Worm (Caenorhabditis elegans): ENCODE results near the gene mtm-6.

Gene mtm-6

DNA sequence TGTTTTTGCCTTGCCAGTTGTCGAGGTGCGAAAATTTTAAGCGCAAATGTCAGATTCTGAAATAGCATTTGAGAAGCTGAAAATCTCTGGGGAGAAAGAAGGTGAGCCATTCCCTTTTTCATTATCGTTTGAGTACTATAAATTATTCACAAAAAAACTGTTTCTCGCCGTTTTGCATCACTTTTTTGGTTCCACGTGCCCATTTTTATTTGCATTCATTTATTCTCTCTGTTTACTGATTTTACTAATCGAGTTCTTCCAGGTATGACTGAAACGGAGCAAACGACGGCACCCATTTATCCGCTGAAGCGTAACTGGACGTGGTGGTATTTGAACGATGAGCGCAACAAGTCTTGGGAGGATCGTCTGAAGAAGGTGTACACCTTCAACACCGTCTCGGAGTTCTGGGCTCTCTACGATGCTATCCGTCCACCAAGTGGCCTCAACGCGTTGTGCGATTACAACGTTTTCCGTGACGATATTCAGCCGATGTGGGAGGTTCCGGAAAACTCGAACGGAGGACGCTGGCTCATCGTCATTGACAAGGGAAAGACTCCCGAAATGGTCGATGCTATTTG, 3.2 kb upstream of the mtm-6 start:
- TF ChIP-seq unc-130 (GFP tag; optimal IDR thresholded peaks at IDR 0.05), result no peak
- no peak for TF ChIP-seq dpl-1 (GFP tag; optimal IDR thresholded peaks at IDR 0.05)
- TF ChIP-seq nfyb-1 (GFP tag; IDR thresholded peaks at IDR 0.05), result no peak
- no peak for TF ChIP-seq rcor-1 (GFP tag; IDR thresholded peaks at IDR 0.05)
- no peak for TF ChIP-seq snpc-3.4 (tag; optimal IDR thresholded peaks at IDR 0.05)
- TF ChIP-seq F37B4.10 (GFP tag; IDR thresholded peaks at IDR 0.05), result no peak
- no peak for TF ChIP-seq ztf-22 (GFP tag; optimal IDR thresholded peaks at IDR 0.05)
- 0 out of 2 replicates have a peak, but pooled peaks have one; percentile 9 for TF ChIP-seq hsf-1 (GFP tag; IDR thresholded peaks at IDR 0.05)
- no peak for TF ChIP-seq him-1 (tag; optimal IDR thresholded peaks at IDR 0.05)
- no peak for TF ChIP-seq ztf-6 (GFP tag; IDR thresholded peaks at IDR 0.05)
- no peak for TF ChIP-seq F39B2.1 (GFP tag; IDR thresholded peaks at IDR 0.05)
- TF ChIP-seq akir-1 (GFP tag; optimal IDR thresholded peaks at IDR 0.05), result no peak
- TF ChIP-seq ztf-28 (GFP tag; IDR thresholded peaks at IDR 0.05), result no peak
- TF ChIP-seq egl-44 (GFP tag; IDR thresholded peaks at IDR 0.05), result 0 out of 2 replicates have a peak, but pooled peaks have one; percentile 34
- TF ChIP-seq C17E4.6 (GFP tag; IDR thresholded peaks at IDR 0.05), result no peak
- no peak for TF ChIP-seq ceh-58 (GFP tag; IDR thresholded peaks at IDR 0.05)
- no peak for TF ChIP-seq atf-7 (tag; optimal IDR thresholded peaks at IDR 0.05)
- no peak for TF ChIP-seq hlh-12 (tag; optimal IDR thresholded peaks at IDR 0.05)
- TF ChIP-seq ztf-3 (GFP tag; optimal IDR thresholded peaks at IDR 0.05), result no peak
- no peak for TF ChIP-seq ceh-27 (GFP tag; optimal IDR thresholded peaks at IDR 0.05)
- no peak for TF ChIP-seq madf-6 (GFP tag; IDR thresholded peaks at IDR 0.05)
- TF ChIP-seq repo-1 (tag; optimal IDR thresholded peaks at IDR 0.05), result no peak
- no peak for TF ChIP-seq attf-6 (GFP tag; IDR thresholded peaks at IDR 0.05)
- TF ChIP-seq F52B5.7 (tag; optimal IDR thresholded peaks at IDR 0.05), result no peak
- TF ChIP-seq tbp1 (GFP tag; optimal IDR thresholded peaks at IDR 0.05), result no peak
- TF ChIP-seq ceh-40 (GFP tag; IDR thresholded peaks at IDR 0.05), result no peak
- no peak for TF ChIP-seq mes-4 (tag; optimal IDR thresholded peaks at IDR 0.05)
- no peak for TF ChIP-seq madf-10 (tag; optimal IDR thresholded peaks at IDR 0.05)
- TF ChIP-seq cebp-2 (GFP tag; IDR thresholded peaks at IDR 0.05), result no peak
- no peak for TF ChIP-seq rec-8 (tag; optimal IDR thresholded peaks at IDR 0.05)
- peak; percentile 56 for TF ChIP-seq ztf-18 (tag; optimal IDR thresholded peaks at IDR 0.05)
- TF ChIP-seq let-607 (tag; optimal IDR thresholded peaks at IDR 0.05), result no peak
- TF ChIP-seq bed-2 (GFP tag; IDR thresholded peaks at IDR 0.05), result no peak
- no peak for TF ChIP-seq cebp-1 (GFP tag; IDR thresholded peaks at IDR 0.05)
- peak; percentile 1 for TF ChIP-seq cebp-1 (tag; optimal IDR thresholded peaks at IDR 0.05)
- no peak for TF ChIP-seq K12H6.12 (tag; optimal IDR thresholded peaks at IDR 0.05)
- no peak for TF ChIP-seq K11D2.4 (GFP tag; IDR thresholded peaks at IDR 0.05)
- TF ChIP-seq dpff-1 (tag; optimal IDR thresholded peaks at IDR 0.05), result no peak
- TF ChIP-seq Y95B8A.8 (GFP tag; IDR thresholded peaks at IDR 0.05), result no peak
- TF ChIP-seq ceh-100 (GFP tag; IDR thresholded peaks at IDR 0.05), result no peak
- no peak for TF ChIP-seq Y67H2A.10 (GFP tag; conservative IDR thresholded peaks at IDR 0.05)
- no peak for TF ChIP-seq die-1 (tag; optimal IDR thresholded peaks at IDR 0.05)
- no peak for TF ChIP-seq ZK185.1 (tag; optimal IDR thresholded peaks at IDR 0.05; ENCODE audit: poor library complexity, severe bottlenecking)
- TF ChIP-seq hmg-1.2 (GFP tag; IDR thresholded peaks at IDR 0.05), result no peak
- TF ChIP-seq Y53F4B.3 (GFP tag; IDR thresholded peaks at IDR 0.05), result no peak
- TF ChIP-seq lag-1 (GFP tag; IDR thresholded peaks at IDR 0.05), result no peak
- TF ChIP-seq lin-26 (GFP tag; IDR thresholded peaks at IDR 0.05), result peak; percentile 56; the same call in 1 of the 2 replicates
- no peak for TF ChIP-seq ceh-91 (GFP tag; IDR thresholded peaks at IDR 0.05)
- no peak for TF ChIP-seq bed-1 (GFP tag; IDR thresholded peaks at IDR 0.05)
